Worm (Caenorhabditis elegans) whole organism, L2 larva: ENCODE data around the gene ZK185.2.

Experiments used
- ZK546.5 ChIP-seq: sonication (generic microtip); optimal IDR thresholded peaks from 2 replicates; lab custom pipeline; 2017; ENCODE audit warnings: missing biosample characterization, missing genetic modification characterization
- ama-1 ChIP-seq: fragments of 150-350 bp; optimal IDR thresholded peaks from 2 replicates; lab custom pipeline; 2018; ENCODE audit warnings: inconsistent platforms
- blmp-1 ChIP-seq: sonication (generic microtip); optimal IDR thresholded peaks from 2 replicates; lab custom pipeline; 2017; ENCODE audit warnings: missing genetic modification characterization, mild to moderate bottlenecking, missing compliant biosample characterization, antibody characterized with exemption, moderate library complexity; ENCODE audit not compliant: insufficient read depth
- fos-1 ChIP-seq: fragments of 150-350 bp; optimal IDR thresholded peaks from 2 replicates; lab custom pipeline; 2014; ENCODE audit warnings: missing biosample characterization, missing genetic modification characterization
- lin-13 ChIP-seq: fragments of 150-350 bp; optimal IDR thresholded peaks from 2 replicates; lab custom pipeline; 2014; ENCODE audit warnings: missing biosample characterization, missing genetic modification reagents, missing genetic modification characterization
- mdl-1 ChIP-seq, 2 experiments: fragments of 150-350 bp in 1 of 2; sonication (generic microtip) in 1 of 2; optimal IDR thresholded peaks; 2 replicates each; lab custom pipeline; 2017; ENCODE audit warnings: missing biosample characterization in 2 of 2, missing genetic modification characterization in 2 of 2
- nhr-77 ChIP-seq: fragments of 150-350 bp; optimal IDR thresholded peaks from 2 replicates; lab custom pipeline; 2014; ENCODE audit warnings: missing biosample characterization, missing genetic modification characterization
- peb-1 ChIP-seq: fragments of 150-350 bp; optimal IDR thresholded peaks from 2 replicates; lab custom pipeline; 2014; ENCODE audit warnings: missing biosample characterization, missing genetic modification characterization
- unc-39 ChIP-seq: fragments of 150-350 bp; optimal IDR thresholded peaks from 2 replicates; lab custom pipeline; 2014; ENCODE audit warnings: missing biosample characterization, missing genetic modification characterization
- ztf-4 ChIP-seq: fragments of 150-350 bp; optimal IDR thresholded peaks from 2 replicates; lab custom pipeline; 2014; ENCODE audit warnings: missing biosample characterization, missing genetic modification characterization

- TF ChIP-seq lin-13 (no peak), unc-39 (tag; lab: Kevin White, UChicago) (no peak), nhr-77 (no peak), ztf-4 (tag; lab: Kevin White, UChicago) (no peak), ama-1 (lab: Kevin White, UChicago) (no peak), peb-1 (no peak), blmp-1 (no peak), mdl-1 (tag; optimal IDR thresholded peaks at IDR 0.05; lab: Kevin White, UChicago) (no peak), fos-1 (tag; lab: Kevin White, UChicago) (no peak), ZK546.5 (tag; lab: Kevin White, UChicago) (no peak)
Measured at ce11 chrIV:4576847-4577246, 40.5 kb downstream of the ZK185.2 start.
